Fruit fly (Drosophila melanogaster) whole organism, embryonic: Measurements from ENCODE around the gene CG8128.

Experiments used
- B-H1 ChIP-seq: fragments of 200-800 bp; sonication (Bioruptor generic); IDR thresholded peaks from 3 replicates; pipeline ENCODE4 v1.3.6; 2022; ENCODE audit warnings: missing biosample characterization, missing genetic modification characterization
- CG10366 ChIP-seq: fragments of 200-800 bp; sonication (Bioruptor generic); IDR thresholded peaks from 2 replicates; pipeline ENCODE4 v1.3.6; 2022; ENCODE audit warnings: missing biosample characterization, missing genetic modification characterization
- CG10543 ChIP-seq: fragments of 200-800 bp; sonication (Bioruptor generic); optimal IDR thresholded peaks from 3 replicates; lab custom pipeline; 2017; ENCODE audit warnings: missing biosample characterization, mild to moderate bottlenecking, missing genetic modification characterization, moderate library complexity
- CG11695 ChIP-seq: fragments of 200-800 bp; sonication (Bioruptor generic); IDR thresholded peaks from 3 replicates; pipeline ENCODE4 v1.3.6; 2022; ENCODE audit warnings: missing biosample characterization, missing genetic modification characterization
- CG12104 ChIP-seq: fragments of 200-800 bp; sonication (Bioruptor generic); optimal IDR thresholded peaks from 3 replicates; lab custom pipeline; 2016; ENCODE audit warnings: missing biosample characterization, missing genetic modification characterization
- CG12942 ChIP-seq: fragments of 200-800 bp; sonication (Bioruptor generic); optimal IDR thresholded peaks from 3 replicates; lab custom pipeline; 2016; ENCODE audit warnings: missing biosample characterization, missing genetic modification characterization
- CG15514 ChIP-seq: fragments of 200-800 bp; sonication (Bioruptor generic); optimal IDR thresholded peaks from 3 replicates; lab custom pipeline; 2017; ENCODE audit warnings: missing biosample characterization, missing genetic modification characterization, mild to moderate bottlenecking, moderate library complexity, missing genetic modification reagents
- CG16779 ChIP-seq: fragments of 200-800 bp; sonication (Bioruptor generic); IDR thresholded peaks from 2 replicates; pipeline ENCODE4 v1.3.6; 2022; ENCODE audit warnings: missing biosample characterization, missing genetic modification characterization
- CG17612 ChIP-seq: fragments of 200-800 bp; sonication (Bioruptor generic); IDR thresholded peaks from 2 replicates; pipeline ENCODE4 v1.3.6; 2022; ENCODE audit warnings: missing biosample characterization, missing genetic modification characterization
- CG2678 ChIP-seq: fragments of 200-800 bp; sonication (Bioruptor generic); optimal IDR thresholded peaks from 3 replicates; lab custom pipeline; 2019; ENCODE audit warnings: missing biosample characterization, mild to moderate bottlenecking, missing genetic modification characterization, moderate library complexity
- CG4707 ChIP-seq: fragments of 200-800 bp; sonication (Bioruptor generic); optimal IDR thresholded peaks from 2 replicates; lab custom pipeline; 2018; ENCODE audit warnings: missing biosample characterization, mild to moderate bottlenecking, missing genetic modification characterization, moderate library complexity
- CG6791 ChIP-seq: fragments of 200-800 bp; sonication (Bioruptor generic); IDR thresholded peaks from 3 replicates; pipeline ENCODE4 v1.3.6; 2022; ENCODE audit warnings: missing biosample characterization, missing genetic modification characterization; ENCODE audit not compliant: partially characterized antibody
- CG7372 ChIP-seq: fragments of 200-800 bp; sonication (Bioruptor generic); IDR thresholded peaks from 2 replicates; pipeline ENCODE4 v1.3.6; 2022; ENCODE audit warnings: missing biosample characterization, missing genetic modification characterization
- CG7987 ChIP-seq: fragments of 200-800 bp; sonication (Bioruptor generic); optimal IDR thresholded peaks from 2 replicates; lab custom pipeline; 2018; ENCODE audit warnings: missing biosample characterization, mild to moderate bottlenecking, missing genetic modification characterization, moderate library complexity
- CG9817 ChIP-seq: fragments of 200-800 bp; sonication (Bioruptor generic); optimal IDR thresholded peaks from 2 replicates; lab custom pipeline; 2018; ENCODE audit warnings: missing biosample characterization, mild to moderate bottlenecking, missing genetic modification characterization, moderate library complexity
- CG9932 ChIP-seq: fragments of 200-800 bp; sonication (Bioruptor generic); IDR thresholded peaks from 2 replicates; pipeline ENCODE4 v1.3.6; 2022; ENCODE audit warnings: missing biosample characterization, missing genetic modification characterization
- CHES-1-like ChIP-seq: fragments of 200-800 bp; sonication (Bioruptor generic); optimal IDR thresholded peaks from 2 replicates; lab custom pipeline; 2016; ENCODE audit warnings: missing biosample characterization, missing genetic modification characterization
- CTCF ChIP-seq: fragments of 200-800 bp; sonication (Bioruptor generic); optimal IDR thresholded peaks from 2 replicates; lab custom pipeline; 2017; ENCODE audit warnings: missing biosample characterization, mild to moderate bottlenecking, missing genetic modification characterization, moderate library complexity
- D19A ChIP-seq: fragments of 200-800 bp; optimal IDR thresholded peaks from 3 replicates; lab custom pipeline; 2019; ENCODE audit warnings: missing biosample characterization, mild to moderate bottlenecking, missing genetic modification characterization, moderate library complexity
- D19B ChIP-seq: fragments of 200-800 bp; sonication (Bioruptor generic); optimal IDR thresholded peaks from 2 replicates; lab custom pipeline; 2017; ENCODE audit warnings: missing biosample characterization, mild to moderate bottlenecking, missing genetic modification characterization
- Deaf1 ChIP-seq: fragments of 200-800 bp; optimal IDR thresholded peaks from 3 replicates; lab custom pipeline; 2019; ENCODE audit warnings: missing biosample characterization, mild to moderate bottlenecking, missing genetic modification characterization, moderate library complexity
- Dek ChIP-seq: fragments of 200-800 bp; sonication (Bioruptor generic); optimal IDR thresholded peaks from 3 replicates; lab custom pipeline; 2019; ENCODE audit warnings: missing biosample characterization, mild to moderate bottlenecking, missing genetic modification characterization, moderate library complexity
- H2.0 ChIP-seq: fragments of 200-800 bp; sonication (Bioruptor generic); IDR thresholded peaks from 2 replicates; pipeline ENCODE4 v1.3.6; 2022; ENCODE audit warnings: missing biosample characterization, missing genetic modification characterization
- Hey ChIP-seq: fragments of 200-800 bp; sonication (Bioruptor generic); optimal IDR thresholded peaks from 3 replicates; lab custom pipeline; 2018; ENCODE audit warnings: missing biosample characterization, mild to moderate bottlenecking, missing genetic modification characterization
- HmgZ ChIP-seq: fragments of 200-800 bp; sonication (Bioruptor generic); optimal IDR thresholded peaks from 2 replicates; lab custom pipeline; 2018; ENCODE audit warnings: missing biosample characterization, mild to moderate bottlenecking, missing genetic modification characterization
- Max ChIP-seq: fragments of 200-800 bp; sonication (Bioruptor generic); optimal IDR thresholded peaks from 2 replicates; lab custom pipeline; 2016; ENCODE audit warnings: missing biosample characterization, mild to moderate bottlenecking, missing genetic modification characterization
- Myb ChIP-seq: fragments of 200-800 bp; sonication (Bioruptor generic); optimal IDR thresholded peaks from 2 replicates; lab custom pipeline; 2016; ENCODE audit warnings: missing biosample characterization, missing genetic modification characterization
- Nf-YB ChIP-seq: fragments of 200-800 bp; sonication (Bioruptor generic); optimal IDR thresholded peaks from 3 replicates; lab custom pipeline; 2019; ENCODE audit warnings: missing biosample characterization, mild to moderate bottlenecking, missing genetic modification characterization, moderate library complexity
- Nf-YC ChIP-seq: fragments of 200-800 bp; optimal IDR thresholded peaks from 3 replicates; lab custom pipeline; 2019; ENCODE audit warnings: missing biosample characterization, mild to moderate bottlenecking, missing genetic modification characterization, moderate library complexity
- Oaz ChIP-seq: fragments of 200-800 bp; sonication (Bioruptor generic); IDR thresholded peaks from 2 replicates; pipeline ENCODE4 v1.3.6; 2022; ENCODE audit warnings: missing biosample characterization, missing genetic modification characterization
- Optix ChIP-seq: fragments of 200-800 bp; sonication (Bioruptor generic); IDR thresholded peaks from 3 replicates; pipeline ENCODE4 v1.3.6; 2022; ENCODE audit warnings: missing biosample characterization, missing genetic modification characterization
- Poxn ChIP-seq: fragments of 200-800 bp; sonication (Bioruptor generic); IDR thresholded peaks from 2 replicates; pipeline ENCODE4 v1.3.6; 2022; ENCODE audit warnings: missing biosample characterization, missing genetic modification characterization
- Spps ChIP-seq: fragments of 200-800 bp; sonication (Bioruptor generic); optimal IDR thresholded peaks from 2 replicates; lab custom pipeline; 2018; ENCODE audit warnings: missing biosample characterization, mild to moderate bottlenecking, missing genetic modification characterization
- Ssrp ChIP-seq: fragments of 200-800 bp; sonication (Bioruptor generic); optimal IDR thresholded peaks from 2 replicates; lab custom pipeline; 2018; ENCODE audit warnings: missing biosample characterization, mild to moderate bottlenecking, missing genetic modification characterization, moderate library complexity
- Xbp1 ChIP-seq: fragments of 200-800 bp; sonication (Bioruptor generic); optimal IDR thresholded peaks from 3 replicates; lab custom pipeline; 2016; ENCODE audit warnings: missing biosample characterization, mild to moderate bottlenecking, missing genetic modification characterization
- ato ChIP-seq: fragments of 200-800 bp; sonication (Bioruptor generic); IDR thresholded peaks from 2 replicates; pipeline ENCODE4 v1.3.6; 2022; ENCODE audit warnings: missing biosample characterization, missing genetic modification characterization; ENCODE audit not compliant: partially characterized antibody
- cas ChIP-seq: fragments of 200-800 bp; sonication (Bioruptor generic); IDR thresholded peaks from 2 replicates; pipeline ENCODE4 v1.3.6; 2022; ENCODE audit warnings: missing biosample characterization, missing genetic modification characterization
- dmrt99B ChIP-seq: fragments of 200-800 bp; sonication (Bioruptor generic); optimal IDR thresholded peaks from 2 replicates; lab custom pipeline; 2018; ENCODE audit warnings: missing biosample characterization, mild to moderate bottlenecking, missing genetic modification characterization, moderate library complexity
- fd3F ChIP-seq: fragments of 200-800 bp; sonication (Bioruptor generic); optimal IDR thresholded peaks from 2 replicates; lab custom pipeline; 2018; ENCODE audit warnings: missing biosample characterization, mild to moderate bottlenecking, missing genetic modification characterization, moderate library complexity
- fd96Cb ChIP-seq: fragments of 200-800 bp; sonication (Bioruptor generic); optimal IDR thresholded peaks from 2 replicates; lab custom pipeline; 2018; ENCODE audit warnings: missing biosample characterization, mild to moderate bottlenecking, missing genetic modification characterization, moderate library complexity
- jumu ChIP-seq: fragments of 200-800 bp; sonication (Bioruptor generic); optimal IDR thresholded peaks from 3 replicates; lab custom pipeline; 2016; ENCODE audit warnings: missing biosample characterization, missing genetic modification characterization
- kay ChIP-seq: fragments of 200-800 bp; sonication (Bioruptor generic); optimal IDR thresholded peaks from 2 replicates; lab custom pipeline; 2016; ENCODE audit warnings: missing biosample characterization, missing genetic modification characterization
- ken ChIP-seq: fragments of 200-800 bp; sonication (Bioruptor generic); IDR thresholded peaks from 3 replicates; pipeline ENCODE4 v1.3.6; 2022; ENCODE audit warnings: missing biosample characterization, missing genetic modification characterization
- p53 ChIP-seq: fragments of 200-800 bp; sonication (Bioruptor generic); optimal IDR thresholded peaks from 2 replicates; lab custom pipeline; 2016; ENCODE audit warnings: missing biosample characterization, missing genetic modification characterization
- sd ChIP-seq: fragments of 200-800 bp; sonication (Bioruptor generic); optimal IDR thresholded peaks from 3 replicates; lab custom pipeline; 2018; ENCODE audit warnings: missing biosample characterization, mild to moderate bottlenecking, missing genetic modification characterization, moderate library complexity
- sens ChIP-seq: fragments of 200-800 bp; sonication (Bioruptor generic); peaks from one replicate; lab custom pipeline; 2016; ENCODE audit warnings: missing biosample characterization, missing genetic modification characterization
- so ChIP-seq: fragments of 200-800 bp; sonication (Bioruptor generic); IDR thresholded peaks from 3 replicates; pipeline ENCODE4 v1.3.6; 2022; ENCODE audit warnings: missing biosample characterization, missing genetic modification characterization
- ttk ChIP-seq: fragments of 200-800 bp; sonication (Bioruptor generic); IDR thresholded peaks from 2 replicates; pipeline ENCODE4 v2.1.2; 2022; ENCODE audit warnings: missing biosample characterization, missing genetic modification characterization
- vfl ChIP-seq: fragments of 200-800 bp; sonication (Bioruptor generic); optimal IDR thresholded peaks from 2 replicates; lab custom pipeline; 2016; ENCODE audit warnings: missing biosample characterization, missing genetic modification characterization
- z ChIP-seq: fragments of 200-800 bp; sonication (Bioruptor generic); IDR thresholded peaks from 3 replicates; pipeline ENCODE4 v1.3.6; 2022; ENCODE audit warnings: missing biosample characterization, missing genetic modification characterization
- zf30C ChIP-seq: fragments of 200-800 bp; sonication (Bioruptor generic); optimal IDR thresholded peaks from 3 replicates; lab custom pipeline; 2018; ENCODE audit warnings: missing biosample characterization, mild to moderate bottlenecking, missing genetic modification characterization

Gene CG8128

dm6 chrX:15740288-15740726, 43.0 kb downstream of the CG8128 start (continued):
- TF ChIP-seq Deaf1 = peak; percentile 77
- peak; percentile 57 for TF ChIP-seq Hey
- no peak for TF ChIP-seq Spps
- peak; percentile 60 for TF ChIP-seq fd3F (GFP tag; lab: Kevin White, UChicago)
- TF ChIP-seq Ssrp (tag; lab: Kevin White, UChicago) = peak; percentile 46
- peak; percentile 87 for TF ChIP-seq CG9932 (GFP tag; lab: Robert Waterston, UW)
- peak; percentile 80 for TF ChIP-seq CG10543
- TF ChIP-seq CG15514 (GFP tag; lab: Kevin White, UChicago) = peak; percentile 79
- TF ChIP-seq D19A = peak; percentile 37
- TF ChIP-seq z (GFP tag; lab: Robert Waterston, UW) = no peak
- TF ChIP-seq cas (GFP tag; lab: Robert Waterston, UW) = peak; percentile 73
- peak; percentile 43 for TF ChIP-seq Nf-YC (tag; lab: Kevin White, UChicago)
- peak; percentile 88 for TF ChIP-seq HmgZ (tag; lab: Kevin White, UChicago)
- 0 out of 2 replicates have a peak, but pooled peaks have one; percentile 30 for TF ChIP-seq Poxn (GFP tag; lab: Robert Waterston, UW)
- peak; percentile 69 for TF ChIP-seq CG9817
- TF ChIP-seq B-H1 (GFP tag; lab: Robert Waterston, UW) = peak; percentile 69
- peak; percentile 60 for TF ChIP-seq vfl (GFP tag; lab: Kevin White, UChicago)
- TF ChIP-seq fd96Cb (tag; lab: Kevin White, UChicago) = peak; percentile 55
- TF ChIP-seq p53 (GFP tag; lab: Kevin White, UChicago) = no peak
- TF ChIP-seq jumu (GFP tag; lab: Kevin White, UChicago) = peak; percentile 44
- TF ChIP-seq Nf-YB (GFP tag; lab: Kevin White, UChicago) = peak; percentile 44
- peak; percentile 14 for TF ChIP-seq CG4707 (GFP tag; lab: Kevin White, UChicago)
- peak; percentile 30 for TF ChIP-seq CG12942 (GFP tag; lab: Kevin White, UChicago)
- peak; percentile 78; the same call in 1 of the 2 replicates for TF ChIP-seq CG16779
- peak; percentile 16 for TF ChIP-seq Myb (GFP tag; lab: Kevin White, UChicago)
- 0 out of 2 replicates have a peak, but pooled peaks have one; percentile 33 for TF ChIP-seq H2.0 (GFP tag; lab: Robert Waterston, UW)
- peak; percentile 68 for TF ChIP-seq kay (GFP tag; lab: Kevin White, UChicago)
- TF ChIP-seq CTCF (GFP tag; lab: Kevin White, UChicago) = no peak
- TF ChIP-seq Oaz (GFP tag; lab: Robert Waterston, UW) = peak; percentile 58
- TF ChIP-seq D19B (GFP tag; lab: Kevin White, UChicago) = peak; percentile 66
- TF ChIP-seq CG2678 = peak; percentile 84
- TF ChIP-seq ato (GFP tag; lab: Robert Waterston, UW) = no peak
- peak; percentile 20 for TF ChIP-seq Max (GFP tag; lab: Kevin White, UChicago)
- TF ChIP-seq CG17612 = peak; percentile 55; the same call in 1 of the 2 replicates
- TF ChIP-seq CG12104 (GFP tag; lab: Kevin White, UChicago) = no peak
- TF ChIP-seq CHES-1-like (GFP tag; lab: Kevin White, UChicago) = peak; percentile 50
- peak; percentile 71 for TF ChIP-seq dmrt99B (tag; lab: Kevin White, UChicago)
- TF ChIP-seq so (GFP tag; lab: Robert Waterston, UW) = 0 out of 3 replicates have a peak, but pooled peaks have one; percentile 31
- TF ChIP-seq zf30C (GFP tag; lab: Kevin White, UChicago) = peak; percentile 90
- TF ChIP-seq Xbp1 (GFP tag; lab: Kevin White, UChicago) = peak; percentile 66
- TF ChIP-seq CG7372 = peak; percentile 57; the same call in 1 of the 2 replicates
- TF ChIP-seq CG11695 (GFP tag; lab: Robert Waterston, UW) = peak; percentile 68; the same call in 2 of the 3 replicates
- peak; percentile 91 for TF ChIP-seq sens (GFP tag; lab: Kevin White, UChicago)
- TF ChIP-seq CG6791 (GFP tag; lab: Robert Waterston, UW) = no peak
- peak; percentile 80 for TF ChIP-seq CG10366
- peak; percentile 46; the same call in 1 of the 3 replicates for TF ChIP-seq ken (GFP tag; lab: Robert Waterston, UW)
- TF ChIP-seq ttk = peak; percentile 55
- peak; percentile 67 for TF ChIP-seq CG7987 (GFP tag; lab: Kevin White, UChicago)
- peak; percentile 80 for TF ChIP-seq Dek (tag; lab: Kevin White, UChicago)
- TF ChIP-seq Optix (GFP tag; lab: Robert Waterston, UW) = 0 out of 3 replicates have a peak, but pooled peaks have one; percentile 16
- peak; percentile 56 for TF ChIP-seq sd (tag; lab: Kevin White, UChicago)
